Worm (Caenorhabditis elegans) whole organism, L4 larva: Measurements from ENCODE around the gene wdr-5.3.
A peak's percentile ranks its signal among the peaks of the same experiment; 100 is the strongest.

ENCODE experiments used
- T20F7.1 ChIP-seq: fragments of 200-800 bp; sonication (Bioruptor generic); optimal IDR thresholded peaks from 2 replicates; lab custom pipeline; 2018; ENCODE audit warnings: mild to moderate bottlenecking, missing genetic modification characterization, missing compliant biosample characterization
- T26A8.4 ChIP-seq: fragments of 200-800 bp; sonication (Bioruptor generic); IDR thresholded peaks from 2 replicates; pipeline ENCODE4 v1.3.6; 2022; ENCODE audit warnings: missing genetic modification characterization, missing compliant biosample characterization
- Y5F2A.4 ChIP-seq: fragments of 200-800 bp; sonication (Bioruptor generic); optimal IDR thresholded peaks from 2 replicates; lab custom pipeline; 2018; ENCODE audit warnings: mild to moderate bottlenecking, missing genetic modification characterization, missing compliant biosample characterization
- ZK337.2 ChIP-seq: fragments of 200-800 bp; sonication (Bioruptor generic); IDR thresholded peaks from 2 replicates; pipeline ENCODE4 v1.3.6; 2022; ENCODE audit warnings: missing genetic modification reagents, missing genetic modification characterization, missing compliant biosample characterization
- ama-1 ChIP-seq: fragments of 150-350 bp; optimal IDR thresholded peaks from 2 replicates; lab custom pipeline; 2014; ENCODE audit warnings: inconsistent platforms, mixed read lengths
- ceh-20 ChIP-seq: fragments of 200-800 bp; sonication (Bioruptor generic); IDR thresholded peaks from 2 replicates; pipeline ENCODE4 v1.3.6; 2022; ENCODE audit warnings: missing genetic modification reagents, missing genetic modification characterization, missing compliant biosample characterization
- ceh-32 ChIP-seq: sonication (generic microtip); optimal IDR thresholded peaks from 2 replicates; lab custom pipeline; 2016; ENCODE audit warnings: mild to moderate bottlenecking, missing genetic modification characterization, missing compliant biosample characterization; ENCODE audit not compliant: poor library complexity
- dmd-6 ChIP-seq: fragments of 200-800 bp; sonication (Bioruptor generic); IDR thresholded peaks from 2 replicates; pipeline ENCODE4 v1.3.6; 2022; ENCODE audit warnings: missing genetic modification reagents, missing genetic modification characterization, missing compliant biosample characterization
- dmd-9 ChIP-seq: fragments of 200-800 bp; sonication (Bioruptor generic); IDR thresholded peaks from 2 replicates; pipeline ENCODE4 v1.3.6; 2022; ENCODE audit warnings: missing genetic modification reagents, missing genetic modification characterization, missing compliant biosample characterization
- dpl-1 ChIP-seq: fragments of 150-350 bp; optimal IDR thresholded peaks from 2 replicates; lab custom pipeline; 2014; ENCODE audit warnings: missing biosample characterization, missing genetic modification reagents, missing genetic modification characterization
- duxl-1 ChIP-seq: sonication (generic microtip); optimal IDR thresholded peaks from 2 replicates; lab custom pipeline; 2016; ENCODE audit warnings: mild to moderate bottlenecking, missing genetic modification characterization, moderate library complexity, missing compliant biosample characterization; ENCODE audit not compliant: poor library complexity
- dve-1 ChIP-seq: sonication (generic microtip); optimal IDR thresholded peaks from 2 replicates; lab custom pipeline; 2017; ENCODE audit warnings: antibody characterized with exemption, mild to moderate bottlenecking, missing genetic modification characterization, missing compliant biosample characterization; ENCODE audit not compliant: insufficient read depth
- egl-27 ChIP-seq: sonication (generic microtip); optimal IDR thresholded peaks from 3 replicates; lab custom pipeline; 2017; ENCODE audit warnings: missing biosample characterization, missing genetic modification reagents, missing genetic modification characterization
- egl-43 ChIP-seq: fragments of 200-800 bp; sonication (Bioruptor generic); IDR thresholded peaks from 2 replicates; pipeline ENCODE4 v1.3.6; 2022; ENCODE audit warnings: missing genetic modification reagents, missing genetic modification characterization, missing compliant biosample characterization
- fos-1 ChIP-seq: fragments of 150-350 bp; optimal IDR thresholded peaks from 2 replicates; lab custom pipeline; 2014; ENCODE audit warnings: missing biosample characterization, missing genetic modification characterization
- gei-8 ChIP-seq: fragments of 200-800 bp; sonication (Bioruptor generic); optimal IDR thresholded peaks from 2 replicates; lab custom pipeline; 2018; ENCODE audit warnings: mild to moderate bottlenecking, missing genetic modification characterization, missing compliant biosample characterization
- hif-1 ChIP-seq, 2 experiments: sonication (generic microtip); optimal IDR thresholded peaks; 2 replicates each; lab custom pipeline; 2016 to 2017; ENCODE audit warnings: missing compliant biosample characterization in 2 of 2, missing genetic modification characterization in 2 of 2, missing genetic modification reagents in 2 of 2, missing genotype in 2 of 2, mild to moderate bottlenecking in 1 of 2
- hlh-11 ChIP-seq: fragments of 200-800 bp; sonication (Bioruptor generic); optimal IDR thresholded peaks from 2 replicates; lab custom pipeline; 2018; ENCODE audit warnings: mild to moderate bottlenecking, missing genetic modification characterization, missing compliant biosample characterization
- hlh-30 ChIP-seq: sonication (generic microtip); optimal IDR thresholded peaks from 2 replicates; lab custom pipeline; 2017; ENCODE audit warnings: antibody characterized with exemption, mild to moderate bottlenecking, missing genetic modification characterization, missing compliant biosample characterization; ENCODE audit not compliant: insufficient read depth
- hmg-1.1 ChIP-seq: fragments of 200-800 bp; sonication (Bioruptor generic); IDR thresholded peaks from 2 replicates; pipeline ENCODE4 v1.3.6; 2022; ENCODE audit warnings: missing genetic modification reagents, missing genetic modification characterization, missing compliant biosample characterization
- jun-1 ChIP-seq: fragments of 150-350 bp; optimal IDR thresholded peaks from 2 replicates; lab custom pipeline; 2014; ENCODE audit warnings: missing biosample characterization, missing genetic modification reagents, missing genetic modification characterization
- lim-7 ChIP-seq: fragments of 200-800 bp; sonication (Bioruptor generic); IDR thresholded peaks from 2 replicates; pipeline ENCODE4 v1.3.6; 2022; ENCODE audit warnings: missing genetic modification characterization, missing compliant biosample characterization
- lin-15B ChIP-seq: fragments of 150-350 bp; sonication (generic microtip); optimal IDR thresholded peaks from 3 replicates; lab custom pipeline; 2014; ENCODE audit warnings: missing biosample characterization, missing genetic modification characterization
- lin-38 ChIP-seq: fragments of 200-800 bp; sonication (Bioruptor generic); IDR thresholded peaks from 2 replicates; pipeline ENCODE4 v1.3.6; 2022; ENCODE audit warnings: missing genetic modification reagents, missing genetic modification characterization, missing compliant biosample characterization
- lin-39 ChIP-seq: fragments of 150-350 bp; optimal IDR thresholded peaks from 2 replicates; lab custom pipeline; 2014; ENCODE audit warnings: missing biosample characterization, missing genetic modification reagents, missing genetic modification characterization
- lir-3 ChIP-seq: sonication (generic microtip); optimal IDR thresholded peaks from 2 replicates; lab custom pipeline; 2016; ENCODE audit warnings: mild to moderate bottlenecking, missing genetic modification characterization, missing compliant biosample characterization
- mdl-1 ChIP-seq, 2 experiments: fragments of 150-350 bp in 1 of 2; sonication (generic microtip) in 1 of 2; optimal IDR thresholded peaks; 2 replicates each; lab custom pipeline; 2014 to 2017; ENCODE audit warnings: missing biosample characterization in 2 of 2, missing genetic modification characterization in 2 of 2
- mes-2 ChIP-seq: sonication (generic microtip); optimal IDR thresholded peaks from 2 replicates; lab custom pipeline; 2016; ENCODE audit warnings: missing genotype, mild to moderate bottlenecking, missing genetic modification characterization, missing compliant biosample characterization; ENCODE audit not compliant: poor library complexity, severe bottlenecking
- nhr-10 ChIP-seq: fragments of 150-350 bp; optimal IDR thresholded peaks from 2 replicates; lab custom pipeline; 2014; ENCODE audit warnings: missing biosample characterization, missing genetic modification characterization
- nhr-102 ChIP-seq: sonication (generic microtip); optimal IDR thresholded peaks from 2 replicates; lab custom pipeline; 2016; ENCODE audit warnings: mild to moderate bottlenecking, missing genetic modification characterization, moderate library complexity, missing compliant biosample characterization
- nhr-11 ChIP-seq: fragments of 150-350 bp; optimal IDR thresholded peaks from 2 replicates; lab custom pipeline; 2014; ENCODE audit warnings: missing biosample characterization, missing genetic modification characterization
- nhr-25 ChIP-seq: sonication (generic microtip); optimal IDR thresholded peaks from 2 replicates; lab custom pipeline; 2017; ENCODE audit warnings: missing genetic modification characterization, mild to moderate bottlenecking, missing compliant biosample characterization, antibody characterized with exemption, moderate library complexity, borderline replicate concordance; ENCODE audit not compliant: insufficient read depth
- nhr-48 ChIP-seq: sonication (generic microtip); optimal IDR thresholded peaks from 2 replicates; lab custom pipeline; 2016; ENCODE audit warnings: mild to moderate bottlenecking, missing genetic modification characterization, missing compliant biosample characterization
- nhr-76 ChIP-seq: fragments of 150-350 bp; optimal IDR thresholded peaks from 2 replicates; lab custom pipeline; 2014; ENCODE audit warnings: missing biosample characterization, missing genetic modification characterization
- nhr-77 ChIP-seq: fragments of 150-350 bp; optimal IDR thresholded peaks from 2 replicates; lab custom pipeline; 2014; ENCODE audit warnings: missing biosample characterization, missing genetic modification characterization
- pha-4 ChIP-seq, 2 experiments: fragments of 150-350 bp in 1 of 2; fragments of 200-800 bp in 1 of 2; sonication (Bioruptor generic) in 1 of 2; IDR thresholded peaks in 1 of 2; optimal IDR thresholded peaks in 1 of 2; 2 replicates each; pipeline versions ENCODE4 v1.3.6 to Lab custom; 2014 to 2022; ENCODE audit warnings: missing genetic modification characterization in 2 of 2, missing genetic modification reagents in 2 of 2, missing biosample characterization in 1 of 2, missing compliant biosample characterization in 1 of 2
- pqm-1 ChIP-seq: sonication (generic microtip); optimal IDR thresholded peaks from 2 replicates; lab custom pipeline; 2017; ENCODE audit warnings: missing biosample characterization, missing genetic modification characterization
- rbr-2 ChIP-seq: sonication (generic microtip); optimal IDR thresholded peaks from 2 replicates; lab custom pipeline; 2016; ENCODE audit warnings: missing genotype, missing genetic modification characterization, missing compliant biosample characterization
- saeg-2 ChIP-seq: fragments of 200-800 bp; sonication (Bioruptor generic); IDR thresholded peaks from 2 replicates; pipeline ENCODE4 v1.3.6; 2022; ENCODE audit warnings: missing genetic modification reagents, missing genetic modification characterization, missing compliant biosample characterization
- snpc-1.2 ChIP-seq: fragments of 200-800 bp; sonication (Bioruptor generic); IDR thresholded peaks from 2 replicates; pipeline ENCODE4 v1.3.6; 2022; ENCODE audit warnings: missing genetic modification reagents, missing genetic modification characterization, missing compliant biosample characterization
- snpc-4 ChIP-seq: fragments of 150-350 bp; optimal IDR thresholded peaks from 2 replicates; lab custom pipeline; 2014; ENCODE audit warnings: missing biosample characterization, missing genetic modification characterization
- spr-1 ChIP-seq: sonication (generic microtip); optimal IDR thresholded peaks from 2 replicates; lab custom pipeline; 2016; ENCODE audit warnings: mild to moderate bottlenecking, missing genetic modification characterization, missing compliant biosample characterization
- spr-3 ChIP-seq: fragments of 200-800 bp; sonication (Bioruptor generic); optimal IDR thresholded peaks from 2 replicates; lab custom pipeline; 2018; ENCODE audit warnings: mild to moderate bottlenecking, missing genetic modification characterization, missing compliant biosample characterization
- tra-1 ChIP-seq: fragments of 200-800 bp; sonication (Bioruptor generic); IDR thresholded peaks from 2 replicates; pipeline ENCODE4 v1.3.6; 2022; ENCODE audit warnings: missing genetic modification reagents, missing genetic modification characterization, missing compliant biosample characterization
- unc-130 ChIP-seq: sonication (generic microtip); optimal IDR thresholded peaks from 2 replicates; lab custom pipeline; 2016; ENCODE audit warnings: missing genetic modification reagents, missing genetic modification characterization, missing compliant biosample characterization
- unc-39 ChIP-seq: sonication (generic microtip); optimal IDR thresholded peaks from 2 replicates; lab custom pipeline; 2017; ENCODE audit warnings: missing biosample characterization, missing genetic modification characterization
- unc-62 ChIP-seq, 3 experiments: fragments of 150-350 bp in 1 of 3; sonication (generic microtip); optimal IDR thresholded peaks in 2 of 3; peaks in 1 of 3; 1 replicate in 1 of 3; 2 replicates in 2 of 3; lab custom pipeline; 2014 to 2017; ENCODE audit warnings: missing biosample characterization in 3 of 3, missing genetic modification characterization in 3 of 3, missing genetic modification reagents in 3 of 3, missing genotype in 1 of 3
- ztf-11 ChIP-seq: fragments of 150-350 bp; optimal IDR thresholded peaks from 2 replicates; lab custom pipeline; 2014; ENCODE audit warnings: missing biosample characterization, missing genetic modification characterization
- ztf-7 ChIP-seq: fragments of 150-350 bp; optimal IDR thresholded peaks from 2 replicates; lab custom pipeline; 2014; ENCODE audit warnings: missing biosample characterization, missing genetic modification characterization

wdr-5.3 gene

ce11 chrV:10729456-10729904, 7.4 kb upstream of the wdr-5.3 start (continued):
- peak; percentile 43 for TF ChIP-seq dve-1 (tag; lab: Kevin White, UChicago)
- TF ChIP-seq snpc-4 = no peak
- TF ChIP-seq lin-15B (tag; lab: Kevin White, UChicago) = no peak
- TF ChIP-seq egl-27 (tag; lab: Kevin White, UChicago) = no peak
- peak; percentile 14 for TF ChIP-seq nhr-77 (tag; lab: Kevin White, UChicago)
- peak; percentile 85 for TF ChIP-seq hlh-11 (tag; lab: Kevin White, UChicago)
- TF ChIP-seq nhr-102 (tag; lab: Kevin White, UChicago) = peak; percentile 39
- TF ChIP-seq ama-1 (lab: Kevin White, UChicago) = no peak
- no peak for TF ChIP-seq egl-43
- no peak for TF ChIP-seq ztf-7 (tag; lab: Kevin White, UChicago)
- TF ChIP-seq nhr-25 = no peak
- TF ChIP-seq saeg-2 (GFP tag; lab: Robert Waterston, UW) = 0 out of 2 replicates have a peak, but pooled peaks have one; percentile 31
- TF ChIP-seq dpl-1 (GFP tag; lab: Kevin White, UChicago) = no peak
- TF ChIP-seq ZK337.2 = no peak
- no peak for TF ChIP-seq fos-1 (tag; lab: Kevin White, UChicago)
- peak; percentile 2 for TF ChIP-seq T20F7.1 (GFP tag; lab: Kevin White, UChicago)
- TF ChIP-seq hif-1 (tag; optimal IDR thresholded peaks at IDR 0.05; lab: Kevin White, UChicago) = peak in 1 of 2 experiments; percentile 10
- no peak for TF ChIP-seq nhr-76 (tag; lab: Kevin White, UChicago)
- TF ChIP-seq lir-3 = no peak
- 0 out of 2 replicates have a peak, but pooled peaks have one; percentile 21 for TF ChIP-seq hmg-1.1 (GFP tag; lab: Robert Waterston, UW)
- TF ChIP-seq T26A8.4 = no peak
- peak; percentile 30; the same call in 1 of the 2 replicates for TF ChIP-seq ceh-20 (GFP tag; lab: Robert Waterston, UW)
- peak; percentile 59 to 75 for TF ChIP-seq mdl-1 (tag; optimal IDR thresholded peaks at IDR 0.05; lab: Kevin White, UChicago)
- peak; percentile 76 for TF ChIP-seq hlh-30
- TF ChIP-seq lin-39 (tag; lab: Kevin White, UChicago) = no peak
- peak; percentile 29 for TF ChIP-seq mes-2 (tag; lab: Kevin White, UChicago)
- no peak for TF ChIP-seq lin-38
- 0 out of 2 replicates have a peak, but pooled peaks have one; percentile 11 for TF ChIP-seq pha-4 (GFP tag; IDR thresholded peaks at IDR 0.05; lab: Robert Waterston, UW)
- TF ChIP-seq pha-4 (tag; optimal IDR thresholded peaks at IDR 0.05; lab: Kevin White, UChicago) = no peak
- no peak for TF ChIP-seq ceh-32
- TF ChIP-seq tra-1 (GFP tag; lab: Robert Waterston, UW) = no peak
- no peak for TF ChIP-seq spr-1 (tag; lab: Kevin White, UChicago)
- TF ChIP-seq lim-7 (GFP tag; lab: Robert Waterston, UW) = no peak
- TF ChIP-seq spr-3 = no peak
- TF ChIP-seq unc-39 (tag; lab: Kevin White, UChicago) = no peak
- no peak for TF ChIP-seq ztf-11
- no peak for TF ChIP-seq snpc-1.2 (GFP tag; lab: Robert Waterston, UW)
- peak; percentile 53 for TF ChIP-seq nhr-10
- peak; percentile 23 for TF ChIP-seq gei-8 (GFP tag; lab: Kevin White, UChicago)
- TF ChIP-seq jun-1 (tag; lab: Kevin White, UChicago) = no peak
- no peak for TF ChIP-seq nhr-11 (tag; lab: Kevin White, UChicago)
- no peak for TF ChIP-seq dmd-9 (GFP tag; lab: Robert Waterston, UW)
- peak; percentile 91 for TF ChIP-seq nhr-48 (tag; lab: Kevin White, UChicago)
- peak in 1 of 2 experiments; percentile 86 for TF ChIP-seq unc-62 (GFP tag; optimal IDR thresholded peaks at IDR 0.05 in 1 of 2; lab: Kevin White, UChicago)
- no peak for TF ChIP-seq unc-62 (tag; optimal IDR thresholded peaks at IDR 0.05; lab: Kevin White, UChicago)
- TF ChIP-seq pqm-1 (tag; lab: Kevin White, UChicago) = peak; percentile 84
- TF ChIP-seq duxl-1 (tag; lab: Kevin White, UChicago) = no peak
- no peak for TF ChIP-seq rbr-2 (tag; lab: Kevin White, UChicago)
- peak; percentile 87 for TF ChIP-seq dmd-6 (GFP tag; lab: Robert Waterston, UW)
- no peak for TF ChIP-seq unc-130 (GFP tag; lab: Kevin White, UChicago)
- TF ChIP-seq Y5F2A.4 (GFP tag; lab: Kevin White, UChicago) = no peak
